Worm (Caenorhabditis elegans): ENCODE measurements around the gene F08G12.1.

Gene F08G12.1

ce11 chrX:11264715-11265114 lies 41.0 kb downstream of the F08G12.1 start (continued):
- TF ChIP-seq hlh-4 (tag; optimal IDR thresholded peaks at IDR 0.05) (no peak), nhr-84 (tag; optimal IDR thresholded peaks at IDR 0.05) (no peak), nhr-85 (tag) (no peak), rnt-1 (tag; optimal IDR thresholded peaks at IDR 0.05) (no peak)

ce11 chrX:11262319-11263074 lies 43.2 kb downstream of the F08G12.1 start, which contains the start of gene C03A3.2:
TSS of gene C03A3.2 (plus strand) at chrX:11262848.
- TF ChIP-seq snpc-4 (tag; optimal IDR thresholded peaks at IDR 0.05): peak; percentile 39
- peak; percentile 52 to 72 for TF ChIP-seq lin-35 (GFP tag; optimal IDR thresholded peaks at IDR 0.05)
- peak; percentile 26 for TF ChIP-seq irx-1 (tag; optimal IDR thresholded peaks at IDR 0.05)
- TF ChIP-seq nhr-20 (tag; optimal IDR thresholded peaks at IDR 0.05): peak; percentile 64
- TF ChIP-seq nhr-90 (tag; optimal IDR thresholded peaks at IDR 0.05; ENCODE audit: poor library complexity): no peak
- TF ChIP-seq isw-1 (GFP tag; IDR thresholded peaks at IDR 0.05): peak; percentile 22; the same call in 1 of the 2 replicates
- TF ChIP-seq nhr-71 (tag; optimal IDR thresholded peaks at IDR 0.05): peak; percentile 76
- peak; percentile 78 for TF ChIP-seq fkh-8 (tag; optimal IDR thresholded peaks at IDR 0.05)
- TF ChIP-seq mep-1 (tag; optimal IDR thresholded peaks at IDR 0.05): peak; percentile 71
- TF ChIP-seq fkh-10 (GFP tag; optimal IDR thresholded peaks at IDR 0.05): peak; percentile 64
- TF ChIP-seq sptf-1 (tag; optimal IDR thresholded peaks at IDR 0.05): no peak
- TF ChIP-seq alr-1 (tag; optimal IDR thresholded peaks at IDR 0.05; ENCODE audit: borderline replicate concordance): no peak
- peak; percentile 67 for TF ChIP-seq swsn-7 (tag; optimal IDR thresholded peaks at IDR 0.05)
- TF ChIP-seq nhr-85 (tag): peak; percentile 71
- peak; percentile 73 for TF ChIP-seq unc-86 (tag; optimal IDR thresholded peaks at IDR 0.05)
- TF ChIP-seq xbp-1 (tag; optimal IDR thresholded peaks at IDR 0.05): peak; percentile 59
- peak; percentile 65 for TF ChIP-seq C16A3.4 (tag; optimal IDR thresholded peaks at IDR 0.05)
- peak; percentile 38 to 79 (median 61) for TF ChIP-seq dpl-1 (GFP tag; optimal IDR thresholded peaks at IDR 0.05)
- TF ChIP-seq zip-4 (GFP tag; optimal IDR thresholded peaks at IDR 0.05): no peak
- peak in 1 of 2 experiments; percentile 69 for TF ChIP-seq mdl-1 (tag; optimal IDR thresholded peaks at IDR 0.05)
- no peak for TF ChIP-seq zag-1 (tag; optimal IDR thresholded peaks at IDR 0.05)
- peak; percentile 67 for TF ChIP-seq nhr-47 (tag; optimal IDR thresholded peaks at IDR 0.05)
- TF ChIP-seq aha-1 (tag; optimal IDR thresholded peaks at IDR 0.05): no peak
- TF ChIP-seq pag-3 (tag; optimal IDR thresholded peaks at IDR 0.05; ENCODE audit: borderline replicate concordance, insufficient read depth): no peak
- peak; percentile 42 for TF ChIP-seq dsc-1 (tag; optimal IDR thresholded peaks at IDR 0.05)
- TF ChIP-seq ztf-4 (tag; optimal IDR thresholded peaks at IDR 0.05): peak; percentile 11
- TF ChIP-seq lin-13 (GFP tag; optimal IDR thresholded peaks at IDR 0.05): peak; percentile 43
- TF ChIP-seq rnt-1 (tag; optimal IDR thresholded peaks at IDR 0.05): peak; percentile 55
- no peak for TF ChIP-seq nhr-28 (tag; optimal IDR thresholded peaks at IDR 0.05)
- peak; percentile 97 for TF ChIP-seq blmp-1 (tag; optimal IDR thresholded peaks at IDR 0.05)
- no peak for TF ChIP-seq sox-4 (tag; optimal IDR thresholded peaks at IDR 0.05)
- TF ChIP-seq elt-3 (tag; optimal IDR thresholded peaks at IDR 0.05): peak in 1 of 6 experiments; percentile 55
- TF ChIP-seq jun-1 (tag; optimal IDR thresholded peaks at IDR 0.05): no peak
- peak; percentile 54 to 76 for TF ChIP-seq lsy-2 (tag; optimal IDR thresholded peaks at IDR 0.05)
- TF ChIP-seq mab-9 (GFP tag; IDR thresholded peaks at IDR 0.05): 0 out of 2 replicates have a peak, but pooled peaks have one; percentile 36
- TF ChIP-seq Y116A8C.19 (tag; optimal IDR thresholded peaks at IDR 0.05; ENCODE audit: borderline replicate concordance): no peak
- no peak for TF ChIP-seq aly-2 (tag; optimal IDR thresholded peaks at IDR 0.05)
- TF ChIP-seq nhr-19 (GFP tag; conservative IDR thresholded peaks at IDR 0.05): peak; percentile 33
- peak; percentile 54 for TF ChIP-seq lin-15B (tag; optimal IDR thresholded peaks at IDR 0.05)
- peak; percentile 50 to 72 for TF ChIP-seq efl-1 (optimal IDR thresholded peaks at IDR 0.05)
- TF ChIP-seq efl-1 (GFP tag; optimal IDR thresholded peaks at IDR 0.05 in 1 of 2): peak; percentile 49 to 92
- no peak for TF ChIP-seq C04F5.9 (tag; optimal IDR thresholded peaks at IDR 0.05)
- peak; percentile 21 for TF ChIP-seq lir-3 (tag; optimal IDR thresholded peaks at IDR 0.05; ENCODE audit: poor library complexity)
- peak; percentile 67 for TF ChIP-seq fos-1 (tag; optimal IDR thresholded peaks at IDR 0.05)
- peak; percentile 5 for TF ChIP-seq elt-2 (tag; optimal IDR thresholded peaks at IDR 0.05)
- TF ChIP-seq tbx-2 (tag; optimal IDR thresholded peaks at IDR 0.05): peak; percentile 67
- no peak for TF ChIP-seq unc-62 (GFP tag; optimal IDR thresholded peaks at IDR 0.05)

All from whole organism, L1 larva.